Worm (Caenorhabditis elegans): Measurements from ENCODE around the gene gpx-5.

ce11 chrX:9622609-9623008, 38.1 kb downstream of the gpx-5 start:
- no peak for TF ChIP-seq ces-1 (GFP tag; optimal IDR thresholded peaks at IDR 0.05)
- TF ChIP-seq lin-13 (GFP tag; optimal IDR thresholded peaks at IDR 0.05): no peak
- no peak for TF ChIP-seq mep-1 (tag; optimal IDR thresholded peaks at IDR 0.05)
- no peak for TF ChIP-seq ztf-11 (tag; optimal IDR thresholded peaks at IDR 0.05)
- TF ChIP-seq unc-30 (tag; optimal IDR thresholded peaks at IDR 0.05): no peak
- no peak for TF ChIP-seq nhr-12 (tag; optimal IDR thresholded peaks at IDR 0.05)
- TF ChIP-seq nhr-28 (tag; optimal IDR thresholded peaks at IDR 0.05): no peak
- TF ChIP-seq lin-15B (tag; optimal IDR thresholded peaks at IDR 0.05): no peak
- TF ChIP-seq nhr-71 (tag; optimal IDR thresholded peaks at IDR 0.05): peak; percentile 6
- no peak for TF ChIP-seq pqm-1 (tag; optimal IDR thresholded peaks at IDR 0.05)
- TF ChIP-seq ceh-82 (tag; optimal IDR thresholded peaks at IDR 0.05): no peak
- TF ChIP-seq sptf-1 (tag; optimal IDR thresholded peaks at IDR 0.05): no peak
